Fruit fly (Drosophila melanogaster): ENCODE results near the gene Nup133.

Gene Nup133

dm6 chr3R:22668622-22669021 lies 21.8 kb upstream of the Nup133 start (continued):
- peak in 1 of 2 experiments; percentile 33 for TF ChIP-seq eve (GFP tag; optimal IDR thresholded peaks at IDR 0.05)
- no peak for TF ChIP-seq pzg (GFP tag; optimal IDR thresholded peaks at IDR 0.05)
- no peak for TF ChIP-seq D (optimal IDR thresholded peaks at IDR 0.05)
- no peak for TF ChIP-seq D (GFP tag; optimal IDR thresholded peaks at IDR 0.05)
- no peak for TF ChIP-seq ash1 (GFP tag; optimal IDR thresholded peaks at IDR 0.05)
- TF ChIP-seq CG7357 (GFP tag; IDR thresholded peaks at IDR 0.05) = no peak
- no peak for TF ChIP-seq fd3F (GFP tag; optimal IDR thresholded peaks at IDR 0.05)
- TF ChIP-seq CG18476 (GFP tag; optimal IDR thresholded peaks at IDR 0.05) = no peak
- TF ChIP-seq Xbp1 (GFP tag; optimal IDR thresholded peaks at IDR 0.05) = peak; percentile 37
- TF ChIP-seq gfzf (GFP tag; optimal IDR thresholded peaks at IDR 0.05) = no peak
- TF ChIP-seq CG6654 (GFP tag; optimal IDR thresholded peaks at IDR 0.05) = no peak
- TF ChIP-seq wdn (GFP tag; IDR thresholded peaks at IDR 0.05) = no peak
- no peak for TF ChIP-seq abd-A (tag; optimal IDR thresholded peaks at IDR 0.05)
- TF ChIP-seq CG11504 (tag; optimal IDR thresholded peaks at IDR 0.05) = peak; percentile 32
- 0 out of 3 replicates have a peak, but pooled peaks have one; percentile 22 for TF ChIP-seq otp (GFP tag; IDR thresholded peaks at IDR 0.05)
- TF ChIP-seq NfI (GFP tag; optimal IDR thresholded peaks at IDR 0.05) = peak; percentile 7
- no peak for TF ChIP-seq p53 (GFP tag; optimal IDR thresholded peaks at IDR 0.05)
- no peak for TF ChIP-seq Tbp (GFP tag; optimal IDR thresholded peaks at IDR 0.05)
- TF ChIP-seq Spps (tag; optimal IDR thresholded peaks at IDR 0.05) = no peak
- no peak for TF ChIP-seq ftz-f1 (GFP tag; optimal IDR thresholded peaks at IDR 0.05)
- no peak for TF ChIP-seq CG4707 (GFP tag; optimal IDR thresholded peaks at IDR 0.05)
- no peak for TF ChIP-seq CG3281 (GFP tag; optimal IDR thresholded peaks at IDR 0.05)
- TF ChIP-seq Dp (GFP tag; optimal IDR thresholded peaks at IDR 0.05) = no peak
- no peak for TF ChIP-seq rib (GFP tag; IDR thresholded peaks at IDR 0.05)
- no peak for TF ChIP-seq CG33213 (GFP tag; optimal IDR thresholded peaks at IDR 0.05)
- no peak for TF ChIP-seq CG2199 (GFP tag; IDR thresholded peaks at IDR 0.05)
- TF ChIP-seq Gug (GFP tag; IDR thresholded peaks at IDR 0.05) = no peak
- TF ChIP-seq chif (GFP tag; optimal IDR thresholded peaks at IDR 0.05) = no peak
- TF ChIP-seq nerfin-1 (tag; optimal IDR thresholded peaks at IDR 0.05) = no peak
- no peak for TF ChIP-seq CG1529 (GFP tag; optimal IDR thresholded peaks at IDR 0.05)
- TF ChIP-seq slbo (GFP tag; IDR thresholded peaks at IDR 0.05) = peak; percentile 82
- peak; percentile 25; the same call in 1 of the 2 replicates for TF ChIP-seq lmd (GFP tag; IDR thresholded peaks at IDR 0.05)
- no peak for TF ChIP-seq pb (GFP tag; optimal IDR thresholded peaks at IDR 0.05)
- TF ChIP-seq ci (GFP tag; IDR thresholded peaks at IDR 0.05) = peak; percentile 77
- no peak for TF ChIP-seq prd (optimal IDR thresholded peaks at IDR 0.05)
- peak; percentile 61; the same call in 2 of the 3 replicates for TF ChIP-seq prd (GFP tag; IDR thresholded peaks at IDR 0.05)
- no peak for TF ChIP-seq Dfd (GFP tag; optimal IDR thresholded peaks at IDR 0.05)
- no peak for TF ChIP-seq Ssrp (tag; optimal IDR thresholded peaks at IDR 0.05)
- no peak for TF ChIP-seq CG12744 (GFP tag; optimal IDR thresholded peaks at IDR 0.05)
- TF ChIP-seq CG12155 (GFP tag; optimal IDR thresholded peaks at IDR 0.05) = peak; percentile 22
- TF ChIP-seq CG31224 (GFP tag; IDR thresholded peaks at IDR 0.05) = peak; percentile 6; the same call in 1 of the 2 replicates
- TF ChIP-seq CG3065 (GFP tag; optimal IDR thresholded peaks at IDR 0.05) = no peak
- no peak; the same call in 1 of the 2 replicates for TF ChIP-seq CG32532 (GFP tag; IDR thresholded peaks at IDR 0.05)
- TF ChIP-seq Bgb (GFP tag; IDR thresholded peaks at IDR 0.05; ENCODE audit: partially characterized antibody) = no peak
- no peak for TF ChIP-seq pan (optimal IDR thresholded peaks at IDR 0.05)
- peak in 1 of 2 experiments; percentile 35 for TF ChIP-seq pan (GFP tag; optimal IDR thresholded peaks at IDR 0.05 in 1 of 2, IDR thresholded peaks at IDR 0.05 in 1 of 2)
- no peak for TF ChIP-seq CG15696 (tag; optimal IDR thresholded peaks at IDR 0.05)
- TF ChIP-seq CrebB (tag; optimal IDR thresholded peaks at IDR 0.05) = no peak
- TF ChIP-seq lola (GFP tag; optimal IDR thresholded peaks at IDR 0.05) = no peak
- no peak for TF ChIP-seq pnt (GFP tag; optimal IDR thresholded peaks at IDR 0.05)
- no peak for TF ChIP-seq CG6254 (GFP tag; optimal IDR thresholded peaks at IDR 0.05)
- no peak for TF ChIP-seq Antp (GFP tag; optimal IDR thresholded peaks at IDR 0.05)
